Worm (Caenorhabditis elegans) whole organism, mixed stage, embryonic: ENCODE data around the gene F52B10.3.

Experiments used
- nhr-12 ChIP-seq: fragments of 150-350 bp; optimal IDR thresholded peaks from 2 replicates; lab custom pipeline; 2014; ENCODE audit warnings: missing biosample characterization, missing genetic modification characterization
- nhr-28 ChIP-seq: fragments of 150-350 bp; optimal IDR thresholded peaks from 2 replicates; lab custom pipeline; 2014; ENCODE audit warnings: missing biosample characterization, missing genetic modification characterization
- pha-4 ChIP-seq: fragments of 150-350 bp; optimal IDR thresholded peaks from 2 replicates; lab custom pipeline; 2018; ENCODE audit warnings: missing biosample characterization, missing genetic modification reagents, missing genetic modification characterization

DNA sequence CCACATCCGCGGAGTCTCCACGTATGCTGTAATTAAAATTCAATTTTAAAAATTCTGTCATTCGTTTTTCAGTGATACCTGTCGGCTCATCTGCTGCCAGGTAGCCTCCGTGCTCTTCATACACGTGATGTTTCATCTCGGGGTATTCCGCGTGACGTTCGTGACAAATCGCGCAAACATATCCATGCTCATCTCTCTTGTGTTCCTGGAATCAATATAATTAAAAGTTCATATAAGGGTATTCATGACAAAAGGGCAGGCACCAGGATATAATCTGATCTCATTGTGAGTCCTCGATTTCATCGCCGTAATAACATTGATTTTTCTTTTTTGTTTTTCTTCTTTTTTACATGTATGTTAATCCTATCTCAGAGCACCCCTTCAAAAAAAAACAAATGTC is 44.2 kb downstream of the F52B10.3 start:
- TF ChIP-seq nhr-12 (tag; lab: Kevin White, UChicago) (no peak), nhr-28 (tag; lab: Kevin White, UChicago) (no peak), pha-4 (no peak)
